Fruit fly (Drosophila melanogaster) whole organism, embryonic: Measurements from ENCODE around the gene CG42583.

ENCODE experiments used
- Atf3 ChIP-seq: fragments of 200-800 bp; sonication (Bioruptor generic); optimal IDR thresholded peaks from 3 replicates; lab custom pipeline; 2016; ENCODE audit warnings: missing biosample characterization, missing genetic modification characterization
- CG10267 ChIP-seq: fragments of 200-800 bp; sonication (Bioruptor generic); optimal IDR thresholded peaks from 2 replicates; lab custom pipeline; 2018; ENCODE audit warnings: missing biosample characterization, mild to moderate bottlenecking, missing genetic modification characterization, moderate library complexity
- CG13287 ChIP-seq: fragments of 200-800 bp; sonication (Bioruptor generic); IDR thresholded peaks from 2 replicates; pipeline ENCODE4 v1.3.6; 2022; ENCODE audit warnings: missing biosample characterization, missing genetic modification characterization; ENCODE audit not compliant: partially characterized antibody
- CG13296 ChIP-seq: fragments of 200-800 bp; sonication (Bioruptor generic); optimal IDR thresholded peaks from 3 replicates; lab custom pipeline; 2018; ENCODE audit warnings: missing biosample characterization, mild to moderate bottlenecking, missing genetic modification characterization
- CG14710 ChIP-seq: fragments of 200-800 bp; sonication (Bioruptor generic); optimal IDR thresholded peaks from 3 replicates; lab custom pipeline; 2019; ENCODE audit warnings: missing biosample characterization, mild to moderate bottlenecking, missing genetic modification characterization, moderate library complexity
- CG15073 ChIP-seq: fragments of 200-800 bp; sonication (Bioruptor generic); optimal IDR thresholded peaks from 2 replicates; lab custom pipeline; 2016; ENCODE audit warnings: missing biosample characterization, missing genetic modification characterization
- CG15514 ChIP-seq: fragments of 200-800 bp; sonication (Bioruptor generic); optimal IDR thresholded peaks from 3 replicates; lab custom pipeline; 2017; ENCODE audit warnings: missing biosample characterization, missing genetic modification characterization, mild to moderate bottlenecking, moderate library complexity, missing genetic modification reagents
- CG17359 ChIP-seq: fragments of 200-800 bp; sonication (Bioruptor generic); optimal IDR thresholded peaks from 3 replicates; lab custom pipeline; 2018; ENCODE audit warnings: missing biosample characterization, mild to moderate bottlenecking, missing genetic modification characterization, moderate library complexity
- CG17568 ChIP-seq: fragments of 200-800 bp; sonication (Bioruptor generic); optimal IDR thresholded peaks from 2 replicates; lab custom pipeline; 2018; ENCODE audit warnings: missing biosample characterization, mild to moderate bottlenecking, missing genetic modification characterization, moderate library complexity
- CG18476 ChIP-seq: fragments of 200-800 bp; sonication (Bioruptor generic); optimal IDR thresholded peaks from 2 replicates; lab custom pipeline; 2016; ENCODE audit warnings: missing biosample characterization, mild to moderate bottlenecking, missing genetic modification characterization
- CG2116 ChIP-seq: fragments of 200-800 bp; sonication (Bioruptor generic); optimal IDR thresholded peaks from 3 replicates; lab custom pipeline; 2018; ENCODE audit warnings: missing biosample characterization, mild to moderate bottlenecking, missing genetic modification characterization
- CG30403 ChIP-seq: fragments of 200-800 bp; sonication (Bioruptor generic); optimal IDR thresholded peaks from 3 replicates; lab custom pipeline; 2016; ENCODE audit warnings: missing biosample characterization, missing genetic modification characterization
- CG32532 ChIP-seq: fragments of 200-800 bp; sonication (Bioruptor generic); IDR thresholded peaks from 2 replicates; pipeline ENCODE4 v1.3.6; 2022; ENCODE audit warnings: missing biosample characterization, missing genetic modification characterization
- CG43689 ChIP-seq: fragments of 200-800 bp; sonication (Bioruptor generic); IDR thresholded peaks from 2 replicates; pipeline ENCODE4 v1.3.6; 2022; ENCODE audit warnings: missing biosample characterization, missing genetic modification characterization
- CG6272 ChIP-seq: fragments of 200-800 bp; sonication (Bioruptor generic); IDR thresholded peaks from 2 replicates; pipeline ENCODE4 v1.3.6; 2022; ENCODE audit warnings: missing biosample characterization, missing genetic modification characterization
- CG6689 ChIP-seq: fragments of 200-800 bp; sonication (Bioruptor generic); IDR thresholded peaks from 2 replicates; pipeline ENCODE4 v1.3.6; 2022; ENCODE audit warnings: missing biosample characterization, missing genetic modification characterization
- CG7963 ChIP-seq: fragments of 200-800 bp; sonication (Bioruptor generic); IDR thresholded peaks from 3 replicates; pipeline ENCODE4 v1.3.6; 2022; ENCODE audit warnings: missing biosample characterization, missing genetic modification characterization; ENCODE audit not compliant: partially characterized antibody
- CG7987 ChIP-seq: fragments of 200-800 bp; sonication (Bioruptor generic); optimal IDR thresholded peaks from 2 replicates; lab custom pipeline; 2018; ENCODE audit warnings: missing biosample characterization, mild to moderate bottlenecking, missing genetic modification characterization, moderate library complexity
- CG9932 ChIP-seq: fragments of 200-800 bp; sonication (Bioruptor generic); IDR thresholded peaks from 2 replicates; pipeline ENCODE4 v1.3.6; 2022; ENCODE audit warnings: missing biosample characterization, missing genetic modification characterization
- Dip3 ChIP-seq: fragments of 200-800 bp; sonication (Bioruptor generic); optimal IDR thresholded peaks from 3 replicates; lab custom pipeline; 2016; ENCODE audit warnings: missing biosample characterization, missing genetic modification characterization
- Doc3 ChIP-seq: fragments of 200-800 bp; sonication (Bioruptor generic); IDR thresholded peaks from 3 replicates; pipeline ENCODE4 v1.3.6; 2022; ENCODE audit warnings: missing biosample characterization, missing genetic modification characterization; ENCODE audit not compliant: partially characterized antibody
- ERR ChIP-seq: fragments of 200-800 bp; sonication (Bioruptor generic); optimal IDR thresholded peaks from 2 replicates; lab custom pipeline; 2016; ENCODE audit warnings: missing biosample characterization, missing genetic modification characterization
- Ets97D ChIP-seq: fragments of 200-800 bp; sonication (Bioruptor generic); optimal IDR thresholded peaks from 3 replicates; lab custom pipeline; 2016; ENCODE audit warnings: missing biosample characterization, missing genetic modification characterization
- Fer3 ChIP-seq: fragments of 200-800 bp; sonication (Bioruptor generic); optimal IDR thresholded peaks from 2 replicates; lab custom pipeline; 2018; ENCODE audit warnings: missing biosample characterization, mild to moderate bottlenecking, missing genetic modification characterization, moderate library complexity
- Lhr ChIP-seq: fragments of 200-800 bp; sonication (Bioruptor generic); optimal IDR thresholded peaks from 3 replicates; lab custom pipeline; 2017; ENCODE audit warnings: mild to moderate bottlenecking, missing biosample characterization, missing genetic modification reagents, missing genetic modification characterization
- MESR4 ChIP-seq: fragments of 200-800 bp; sonication (Bioruptor generic); optimal IDR thresholded peaks from 2 replicates; lab custom pipeline; 2018; ENCODE audit warnings: missing biosample characterization, mild to moderate bottlenecking, missing genetic modification characterization, moderate library complexity
- Mad ChIP-seq: fragments of 200-800 bp; sonication (Bioruptor generic); optimal IDR thresholded peaks from 2 replicates; lab custom pipeline; 2016; ENCODE audit warnings: missing biosample characterization, missing genetic modification characterization
- Med ChIP-seq: fragments of 200-800 bp; sonication (Bioruptor generic); peaks from one replicate; lab custom pipeline; 2016; ENCODE audit warnings: missing biosample characterization, missing genetic modification characterization, mild to moderate bottlenecking, inconsistent platforms, moderate library complexity
- Optix ChIP-seq: fragments of 200-800 bp; sonication (Bioruptor generic); IDR thresholded peaks from 3 replicates; pipeline ENCODE4 v1.3.6; 2022; ENCODE audit warnings: missing biosample characterization, missing genetic modification characterization
- Scr ChIP-seq: fragments of 200-800 bp; sonication (Bioruptor generic); IDR thresholded peaks from 2 replicates; pipeline ENCODE4 v1.3.6; 2022; ENCODE audit warnings: missing biosample characterization, missing genetic modification characterization; ENCODE audit not compliant: partially characterized antibody
- Sox100B ChIP-seq: fragments of 200-800 bp; sonication (Bioruptor generic); optimal IDR thresholded peaks from 3 replicates; lab custom pipeline; 2018; ENCODE audit warnings: missing biosample characterization, mild to moderate bottlenecking, missing genetic modification characterization
- Sry-δ ChIP-seq: fragments of 200-800 bp; sonication (Bioruptor generic); optimal IDR thresholded peaks from 2 replicates; lab custom pipeline; 2016; ENCODE audit warnings: missing biosample characterization, missing genetic modification characterization
- az2 ChIP-seq: fragments of 200-800 bp; sonication (Bioruptor generic); optimal IDR thresholded peaks from 3 replicates; lab custom pipeline; 2016; ENCODE audit warnings: missing biosample characterization, missing genetic modification characterization
- bcd ChIP-seq: fragments of 200-800 bp; sonication (Bioruptor generic); optimal IDR thresholded peaks from 2 replicates; lab custom pipeline; 2017; ENCODE audit warnings: missing biosample characterization, mild to moderate bottlenecking, missing genetic modification characterization
- chn ChIP-seq: fragments of 200-800 bp; sonication (Bioruptor generic); optimal IDR thresholded peaks from 2 replicates; lab custom pipeline; 2016; ENCODE audit warnings: missing biosample characterization, missing genetic modification characterization
- hb ChIP-seq: fragments of 200-800 bp; sonication (Bioruptor generic); IDR thresholded peaks from 3 replicates; pipeline ENCODE4 v1.3.6; 2022; ENCODE audit warnings: missing biosample characterization, missing genetic modification characterization; ENCODE audit not compliant: partially characterized antibody
- hbn ChIP-seq: fragments of 200-800 bp; sonication (Bioruptor generic); IDR thresholded peaks from 2 replicates; pipeline ENCODE4 v1.3.6; 2022; ENCODE audit warnings: missing biosample characterization, missing genetic modification characterization; ENCODE audit not compliant: partially characterized antibody
- hth ChIP-seq: fragments of >200 bp; optimal IDR thresholded peaks from 2 replicates; lab custom pipeline; 2017; ENCODE audit warnings: inconsistent platforms
- lilli ChIP-seq: fragments of 200-800 bp; sonication (Bioruptor generic); optimal IDR thresholded peaks from 3 replicates; lab custom pipeline; 2016; ENCODE audit warnings: missing biosample characterization, missing genetic modification characterization
- lmd ChIP-seq: fragments of 200-800 bp; sonication (Bioruptor generic); IDR thresholded peaks from 2 replicates; pipeline ENCODE4 v1.3.6; 2022; ENCODE audit warnings: missing biosample characterization, missing genetic modification characterization
- mam ChIP-seq: fragments of 200-800 bp; sonication (Bioruptor generic); optimal IDR thresholded peaks from 3 replicates; lab custom pipeline; 2016; ENCODE audit warnings: missing biosample characterization, missing genetic modification characterization
- pita ChIP-seq: fragments of 200-800 bp; sonication (Bioruptor generic); optimal IDR thresholded peaks from 2 replicates; lab custom pipeline; 2017; ENCODE audit warnings: missing biosample characterization, mild to moderate bottlenecking, missing genetic modification characterization
- shn ChIP-seq: fragments of 200-800 bp; sonication (Bioruptor generic); optimal IDR thresholded peaks from 3 replicates; lab custom pipeline; 2016; ENCODE audit warnings: missing biosample characterization, missing genetic modification characterization
- ssp ChIP-seq: fragments of 200-800 bp; sonication (Bioruptor generic); IDR thresholded peaks from 2 replicates; pipeline ENCODE4 v1.3.6; 2022; ENCODE audit warnings: missing biosample characterization, missing genetic modification characterization
- tin ChIP-seq: fragments of 200-800 bp; sonication (Bioruptor generic); optimal IDR thresholded peaks from 3 replicates; lab custom pipeline; 2016; ENCODE audit warnings: missing biosample characterization, missing genetic modification characterization
- tna ChIP-seq: fragments of 200-800 bp; sonication (Bioruptor generic); IDR thresholded peaks from 2 replicates; pipeline ENCODE4 v1.3.6; 2022; ENCODE audit warnings: missing biosample characterization, missing genetic modification characterization; ENCODE audit not compliant: partially characterized antibody
- zfh1 ChIP-seq: fragments of 200-800 bp; sonication (Bioruptor generic); IDR thresholded peaks from 3 replicates; pipeline ENCODE4 v1.3.6; 2022; ENCODE audit warnings: missing biosample characterization, missing genetic modification characterization

Gene CG42583

dm6 chrX:20159679-20160140 lies 20.1 kb downstream of the CG42583 start, which contains the start of gene Rab35 (continued):
- TF ChIP-seq CG7987 (no peak), CG18476 (GFP tag; lab: Kevin White, UChicago) (peak; percentile 28), CG6689 (GFP tag; lab: Robert Waterston, UW) (no peak), CG15514 (GFP tag; lab: Kevin White, UChicago) (peak; percentile 40), CG43689 (GFP tag; lab: Robert Waterston, UW) (no peak), MESR4 (GFP tag; lab: Kevin White, UChicago) (peak; percentile 82), Mad (GFP tag; lab: Kevin White, UChicago) (peak; percentile 10), tna (GFP tag; lab: Robert Waterston, UW) (peak; percentile 80), Dip3 (GFP tag; lab: Kevin White, UChicago) (peak; percentile 2), Atf3 (GFP tag; lab: Kevin White, UChicago) (no peak), tin (GFP tag; lab: Kevin White, UChicago) (peak; percentile 18), Doc3 (GFP tag; lab: Robert Waterston, UW) (peak; percentile 93), chn (GFP tag; lab: Kevin White, UChicago) (no peak), Scr (GFP tag; lab: Robert Waterston, UW) (peak; percentile 96), CG15073 (GFP tag; lab: Kevin White, UChicago) (no peak), Lhr (GFP tag; lab: Kevin White, UChicago) (peak; percentile 66), az2 (GFP tag; lab: Kevin White, UChicago) (peak; percentile 5), Optix (GFP tag; lab: Robert Waterston, UW) (no peak), hbn (GFP tag; lab: Robert Waterston, UW) (peak; percentile 87), CG13287 (GFP tag; lab: Robert Waterston, UW) (peak; percentile 93), Sox100B (GFP tag; lab: Kevin White, UChicago) (no peak), Med (GFP tag; lab: Kevin White, UChicago) (peak; percentile 66), pita (GFP tag; lab: Kevin White, UChicago) (no peak), bcd (GFP tag; lab: Kevin White, UChicago) (peak; percentile 0), CG7963 (GFP tag; lab: Robert Waterston, UW) (peak; percentile 86), CG6272 (GFP tag; lab: Robert Waterston, UW) (no peak), ERR (GFP tag; lab: Kevin White, UChicago) (no peak), lilli (GFP tag; lab: Kevin White, UChicago) (peak; percentile 48), CG2116 (peak; percentile 89), lmd (GFP tag; lab: Robert Waterston, UW) (no peak), ssp (0 out of 2 replicates have a peak, but pooled peaks have one; percentile 19), CG17568 (GFP tag; lab: Kevin White, UChicago) (no peak), CG9932 (peak; percentile 60), Sry-δ (peak; percentile 92), shn (no peak), hb (GFP tag; lab: Robert Waterston, UW) (peak; percentile 91), CG10267 (tag; lab: Kevin White, UChicago) (peak; percentile 92), CG13296 (no peak), zfh1 (GFP tag; lab: Robert Waterston, UW) (0 out of 3 replicates have a peak, but pooled peaks have one; percentile 30), CG17359 (peak; percentile 46), CG14710 (tag; lab: Kevin White, UChicago) (peak; percentile 71), Fer3 (tag; lab: Kevin White, UChicago) (no peak), Ets97D (GFP tag; lab: Kevin White, UChicago) (peak; percentile 44), CG32532 (GFP tag; lab: Robert Waterston, UW) (0 out of 2 replicates have a peak, but pooled peaks have one; percentile 13), CG30403 (GFP tag; lab: Kevin White, UChicago) (peak; percentile 47), hth (no peak), mam (GFP tag; lab: Kevin White, UChicago) (peak; percentile 37)
